Fruit fly (Drosophila melanogaster) S2 (cell line): ENCODE measurements around the gene CG17154.

Experiments
- CG8478 ChIP-seq: fragments of >200 bp; optimal IDR thresholded peaks from 2 replicates; lab custom pipeline; 2018
- CTCF ChIP-seq, 2 experiments: fragments of >200 bp; optimal IDR thresholded peaks; 2 replicates each; lab custom pipeline; 2018

The CG17154 gene

dm6 chr3L:12081679-12082520, 6.5 kb upstream of the CG17154 start, which contains the start of gene Sema5c:
Gene Sema5c, minus strand, starts transcription at chr3L:12081830.
- TF ChIP-seq CTCF (optimal IDR thresholded peaks at IDR 0.05; lab: Kevin White, UChicago), result no peak
- TF ChIP-seq CG8478 (lab: Kevin White, UChicago), result no peak

dm6 chr3L:12082521-12082841, 5.9 kb upstream of the CG17154 start:
- no peak for TF ChIP-seq CTCF (optimal IDR thresholded peaks at IDR 0.05; lab: Kevin White, UChicago)
- no peak for TF ChIP-seq CG8478 (lab: Kevin White, UChicago)

- TF ChIP-seq CG8478 (lab: Kevin White, UChicago), result no peak
- TF ChIP-seq CTCF (optimal IDR thresholded peaks at IDR 0.05; lab: Kevin White, UChicago), result no peak
These were observed 5.2 kb upstream of the CG17154 start for dm6 chr3L:12083092-12083680.

- TF ChIP-seq CTCF (optimal IDR thresholded peaks at IDR 0.05; lab: Kevin White, UChicago), result no peak
- TF ChIP-seq CG8478 (lab: Kevin White, UChicago), result no peak
These were observed 4.6 kb upstream of the CG17154 start for dm6 chr3L:12083861-12084260.

dm6 chr3L:12084969-12085690, 3.3 kb upstream of the CG17154 start:
- TF ChIP-seq CTCF (optimal IDR thresholded peaks at IDR 0.05; lab: Kevin White, UChicago), result no peak
- no peak for TF ChIP-seq CG8478 (lab: Kevin White, UChicago)

dm6 chr3L:12085691-12086078, 2.7 kb upstream of the CG17154 start:
- TF ChIP-seq CG8478 (lab: Kevin White, UChicago), result no peak
- TF ChIP-seq CTCF (optimal IDR thresholded peaks at IDR 0.05; lab: Kevin White, UChicago), result no peak

- TF ChIP-seq CG8478 (lab: Kevin White, UChicago) (no peak), CTCF (optimal IDR thresholded peaks at IDR 0.05; lab: Kevin White, UChicago) (no peak)
These were observed 1.9 kb downstream of the CG17154 start for dm6 chr3L:12090184-12090897.

dm6 chr3L:12090898-12091685, 2.7 kb downstream of the CG17154 start:
- TF ChIP-seq CG8478 (lab: Kevin White, UChicago) (no peak), CTCF (optimal IDR thresholded peaks at IDR 0.05; lab: Kevin White, UChicago) (no peak)

dm6 chr3L:12092860-12093359, 4.5 kb downstream of the CG17154 start:
- TF ChIP-seq CTCF (optimal IDR thresholded peaks at IDR 0.05; lab: Kevin White, UChicago) (no peak), CG8478 (lab: Kevin White, UChicago) (no peak)

dm6 chr3L:12095960-12096359, 7.5 kb downstream of the CG17154 start:
- no peak for TF ChIP-seq CTCF (optimal IDR thresholded peaks at IDR 0.05; lab: Kevin White, UChicago)

dm6 chr3L:12096799-12097662, 8.6 kb downstream of the CG17154 start:
- TF ChIP-seq CTCF (optimal IDR thresholded peaks at IDR 0.05; lab: Kevin White, UChicago) (no peak), CG8478 (lab: Kevin White, UChicago) (no peak)

- TF ChIP-seq CG8478 (lab: Kevin White, UChicago), result no peak
These were observed 11.1 kb downstream of the CG17154 start for dm6 chr3L:12099329-12100031.
